Worm (Caenorhabditis elegans) whole organism, young adult: ENCODE measurements around the gene ZK856.18.

Experiments used
- bed-1 ChIP-seq: fragments of 200-800 bp; sonication (Bioruptor generic); IDR thresholded peaks from 2 replicates; pipeline ENCODE4 v1.3.6; 2022; ENCODE audit warnings: missing genetic modification reagents, missing genetic modification characterization, missing compliant biosample characterization
- nfya-1 ChIP-seq: sonication (generic microtip); optimal IDR thresholded peaks from 2 replicates; lab custom pipeline; 2017; ENCODE audit warnings: antibody characterized with exemption, missing compliant biosample characterization, missing genetic modification characterization, borderline replicate concordance; ENCODE audit not compliant: insufficient read depth

ce11 chrV:10145653-10146052 lies 40.2 kb downstream of the ZK856.18 start, which contains the start of gene C51E3.9:
- TF ChIP-seq nfya-1 (tag; lab: Kevin White, UChicago) = no peak
- TF ChIP-seq bed-1 (GFP tag; lab: Robert Waterston, UW) = no peak
